Worm (Caenorhabditis elegans) whole organism, L1 larva: ENCODE measurements around the gene vars-1.

Source experiments
- dpl-1 ChIP-seq, 3 experiments: fragments of 150-350 bp in 2 of 3; sonication (generic microtip) in 1 of 3; optimal IDR thresholded peaks; 2 replicates each; lab custom pipeline; 2014 to 2017; ENCODE audit warnings: missing biosample characterization in 3 of 3, missing genetic modification characterization in 3 of 3, missing genetic modification reagents in 3 of 3
- efl-1 ChIP-seq, 4 experiments: fragments of 150-350 bp; optimal IDR thresholded peaks in 3 of 4; peaks in 1 of 4; 1 replicate in 1 of 4; 2 replicates in 3 of 4; lab custom pipeline; 2014; ENCODE audit warnings: missing biosample characterization in 2 of 4, missing genetic modification characterization in 2 of 4, missing genetic modification reagents in 2 of 4
- elt-3 ChIP-seq, 6 experiments: fragments of 150-350 bp in 1 of 6; sonication (generic microtip); optimal IDR thresholded peaks; 2 replicates each; lab custom pipeline; 2017 to 2018; ENCODE audit warnings: missing biosample characterization in 6 of 6, missing genetic modification characterization in 6 of 6, inconsistent platforms in 1 of 6
- fkh-10 ChIP-seq: sonication (generic microtip); optimal IDR thresholded peaks from 2 replicates; lab custom pipeline; 2017; ENCODE audit warnings: missing biosample characterization, missing genetic modification reagents, missing genetic modification characterization
- lin-13 ChIP-seq: fragments of 150-350 bp; optimal IDR thresholded peaks from 2 replicates; lab custom pipeline; 2014; ENCODE audit warnings: missing biosample characterization, missing genetic modification reagents, missing genetic modification characterization
- sox-4 ChIP-seq: sonication (generic microtip); optimal IDR thresholded peaks from 2 replicates; lab custom pipeline; 2016; ENCODE audit warnings: missing genetic modification characterization, missing compliant biosample characterization
- zip-4 ChIP-seq: fragments of 200-800 bp; sonication (Bioruptor generic); optimal IDR thresholded peaks from 2 replicates; lab custom pipeline; 2018; ENCODE audit warnings: mild to moderate bottlenecking, missing genetic modification characterization, moderate library complexity, missing compliant biosample characterization

DNA sequence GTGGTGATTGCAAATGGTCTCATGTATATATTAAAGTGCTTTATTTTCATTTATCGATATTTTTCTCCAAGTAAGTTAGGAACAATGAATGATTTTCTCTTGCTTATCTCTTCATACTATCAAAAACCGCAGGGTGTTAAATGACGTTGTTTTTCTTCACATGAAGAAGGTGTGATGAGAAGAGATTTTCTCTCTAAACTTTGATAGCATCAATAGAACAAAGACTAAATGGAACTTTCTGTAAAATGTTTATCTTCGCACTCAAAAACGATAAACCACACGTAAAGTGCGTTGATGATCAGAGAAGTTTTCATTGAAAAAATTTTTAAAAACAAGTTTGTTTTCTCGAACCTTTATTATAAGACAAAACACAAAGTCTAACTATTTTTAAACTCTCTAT is 48.6 kb downstream of the vars-1 start:
- TF ChIP-seq dpl-1 (GFP tag; optimal IDR thresholded peaks at IDR 0.05; lab: Kevin White, UChicago) (no peak), efl-1 (optimal IDR thresholded peaks at IDR 0.05; lab: Kevin White, UChicago) (no peak), efl-1 (GFP tag; optimal IDR thresholded peaks at IDR 0.05 in 1 of 2; lab: Kevin White, UChicago) (no peak), fkh-10 (GFP tag; lab: Kevin White, UChicago) (no peak), lin-13 (no peak), elt-3 (tag; optimal IDR thresholded peaks at IDR 0.05; lab: Kevin White, UChicago) (peak in 5 of 6 experiments; percentile 8 to 54 (median 38)), zip-4 (GFP tag; lab: Kevin White, UChicago) (no peak), sox-4 (tag; lab: Kevin White, UChicago) (no peak)
